Worm (Caenorhabditis elegans) whole organism, L1 larva: Measurements from ENCODE around the gene nta-1.

Experiments used
- skn-1 ChIP-seq: fragments of 150-350 bp; optimal IDR thresholded peaks from 2 replicates; lab custom pipeline; 2014; ENCODE audit warnings: missing biosample characterization, missing genetic modification characterization
- unc-62 ChIP-seq: fragments of 150-350 bp; optimal IDR thresholded peaks from 2 replicates; lab custom pipeline; 2014; ENCODE audit warnings: missing biosample characterization, missing genetic modification reagents, missing genetic modification characterization

DNA sequence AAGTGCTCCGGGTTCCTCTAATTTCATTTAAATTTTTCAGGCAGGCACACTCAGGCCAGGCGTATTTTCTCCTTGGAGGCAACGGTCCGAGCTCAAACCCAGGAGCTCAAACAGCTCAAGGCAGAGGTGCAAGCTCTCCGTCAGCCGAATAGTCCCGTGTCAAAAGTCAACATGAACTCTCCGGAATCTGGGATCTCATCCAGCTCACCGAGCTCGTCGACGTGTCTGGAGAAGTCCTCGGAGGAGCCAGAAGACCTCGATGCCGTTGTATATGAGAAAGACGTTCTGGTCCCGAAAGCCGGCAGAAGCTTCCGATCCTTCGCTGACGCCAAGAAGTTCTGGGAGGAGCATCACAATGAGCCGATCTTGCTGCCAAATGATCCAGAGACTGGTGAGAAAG is 42.1 kb upstream of the nta-1 start:
- TF ChIP-seq unc-62, result no peak
- TF ChIP-seq skn-1, result no peak
